Worm (Caenorhabditis elegans): ENCODE data around the gene Y46G5A.18.

ce11 chrII:12774402-12774801 is 30.7 kb downstream of the Y46G5A.18 start, which contains the start of gene Y46G5A.14:
- TF ChIP-seq tbx-8 (GFP tag; optimal IDR thresholded peaks at IDR 0.05): no peak
- no peak for TF ChIP-seq unc-62 (GFP tag; optimal IDR thresholded peaks at IDR 0.05)
- TF ChIP-seq elt-3 (tag; optimal IDR thresholded peaks at IDR 0.05): no peak
- TF ChIP-seq lsy-2 (tag; optimal IDR thresholded peaks at IDR 0.05): no peak
- TF ChIP-seq nhr-76 (tag; optimal IDR thresholded peaks at IDR 0.05): no peak
- no peak for TF ChIP-seq ham-2 (GFP tag; optimal IDR thresholded peaks at IDR 0.05)
- no peak for TF ChIP-seq ceh-39 (tag; optimal IDR thresholded peaks at IDR 0.05)
- no peak for TF ChIP-seq snpc-4 (tag; optimal IDR thresholded peaks at IDR 0.05)
- no peak for TF ChIP-seq lin-32 (GFP tag; optimal IDR thresholded peaks at IDR 0.05)
- no peak for TF ChIP-seq unc-39 (tag; optimal IDR thresholded peaks at IDR 0.05)
- no peak for TF ChIP-seq blmp-1 (tag; optimal IDR thresholded peaks at IDR 0.05)
